Worm (Caenorhabditis elegans) whole organism, L2 larva: ENCODE data around the gene C50F4.1.
A peak's percentile ranks its signal among the peaks of the same experiment; 100 is the strongest.

Experiments
- F13H6.1 ChIP-seq: sonication (generic microtip); optimal IDR thresholded peaks from 2 replicates; lab custom pipeline; 2016; ENCODE audit warnings: missing genetic modification characterization, missing compliant biosample characterization
- Y55F3AM.14 ChIP-seq: fragments of 200-800 bp; sonication (Bioruptor generic); optimal IDR thresholded peaks from 2 replicates; lab custom pipeline; 2018; ENCODE audit warnings: mild to moderate bottlenecking, missing genetic modification characterization, missing compliant biosample characterization
- aly-2 ChIP-seq: fragments of 150-350 bp; optimal IDR thresholded peaks from 2 replicates; lab custom pipeline; 2014; ENCODE audit warnings: missing biosample characterization, missing genetic modification characterization
- blmp-1 ChIP-seq: sonication (generic microtip); optimal IDR thresholded peaks from 2 replicates; lab custom pipeline; 2017; ENCODE audit warnings: missing genetic modification characterization, mild to moderate bottlenecking, missing compliant biosample characterization, antibody characterized with exemption, moderate library complexity; ENCODE audit not compliant: insufficient read depth
- ceh-16 ChIP-seq: fragments of 150-350 bp; optimal IDR thresholded peaks from 2 replicates; lab custom pipeline; 2014; ENCODE audit warnings: missing biosample characterization, missing genetic modification characterization
- dmd-4 ChIP-seq: sonication (generic microtip); optimal IDR thresholded peaks from 2 replicates; lab custom pipeline; 2017; ENCODE audit warnings: missing biosample characterization, missing genetic modification characterization
- elt-1 ChIP-seq: fragments of 150-350 bp; optimal IDR thresholded peaks from 2 replicates; lab custom pipeline; 2014; ENCODE audit warnings: missing biosample characterization, missing genetic modification characterization
- elt-3 ChIP-seq: sonication (generic microtip); optimal IDR thresholded peaks from 2 replicates; lab custom pipeline; 2017; ENCODE audit warnings: missing biosample characterization, missing genetic modification characterization
- fos-1 ChIP-seq: fragments of 150-350 bp; optimal IDR thresholded peaks from 2 replicates; lab custom pipeline; 2014; ENCODE audit warnings: missing biosample characterization, missing genetic modification characterization
- gmeb-1 ChIP-seq: fragments of 150-350 bp; optimal IDR thresholded peaks from 2 replicates; lab custom pipeline; 2014; ENCODE audit warnings: missing biosample characterization, missing genetic modification characterization
- lin-11 ChIP-seq: fragments of 150-350 bp; sonication (generic microtip); optimal IDR thresholded peaks from 2 replicates; lab custom pipeline; 2014; ENCODE audit warnings: missing biosample characterization, missing genetic modification characterization, inconsistent platforms, mixed read lengths
- lin-13 ChIP-seq: fragments of 150-350 bp; optimal IDR thresholded peaks from 2 replicates; lab custom pipeline; 2014; ENCODE audit warnings: missing biosample characterization, missing genetic modification reagents, missing genetic modification characterization
- lsy-2 ChIP-seq, 2 experiments: fragments of 150-350 bp in 1 of 2; sonication (generic microtip) in 1 of 2; optimal IDR thresholded peaks; 2 replicates each; lab custom pipeline; 2014 to 2017; ENCODE audit warnings: missing biosample characterization in 2 of 2, missing genetic modification characterization in 2 of 2
- mab-5 ChIP-seq: fragments of 150-350 bp; optimal IDR thresholded peaks from 2 replicates; lab custom pipeline; 2014; ENCODE audit warnings: missing biosample characterization, missing genetic modification characterization
- nhr-10 ChIP-seq: sonication (generic microtip); optimal IDR thresholded peaks from 2 replicates; lab custom pipeline; 2017; ENCODE audit warnings: missing biosample characterization, missing genetic modification characterization
- nhr-12 ChIP-seq: fragments of 150-350 bp; optimal IDR thresholded peaks from 2 replicates; lab custom pipeline; 2014; ENCODE audit warnings: missing biosample characterization, missing genetic modification characterization
- nhr-129 ChIP-seq: fragments of 150-350 bp; optimal IDR thresholded peaks from 2 replicates; lab custom pipeline; 2014; ENCODE audit warnings: missing biosample characterization, missing genetic modification characterization
- nhr-21 ChIP-seq: fragments of 150-350 bp; optimal IDR thresholded peaks from 2 replicates; lab custom pipeline; 2014; ENCODE audit warnings: missing biosample characterization, missing genetic modification characterization
- nhr-237 ChIP-seq: fragments of 150-350 bp; optimal IDR thresholded peaks from 2 replicates; lab custom pipeline; 2014; ENCODE audit warnings: missing biosample characterization, missing genetic modification characterization
- nhr-25 ChIP-seq: fragments of 150-350 bp; sonication (generic microtip); optimal IDR thresholded peaks from 3 replicates; lab custom pipeline; 2014; ENCODE audit warnings: missing biosample characterization, missing genetic modification characterization
- nhr-6 ChIP-seq: fragments of 150-350 bp; optimal IDR thresholded peaks from 2 replicates; lab custom pipeline; 2014; ENCODE audit warnings: missing biosample characterization, missing genetic modification characterization
- sem-4 ChIP-seq: fragments of 150-350 bp; optimal IDR thresholded peaks from 2 replicates; lab custom pipeline; 2014; ENCODE audit warnings: missing biosample characterization, missing genetic modification reagents, missing genetic modification characterization
- skn-1 ChIP-seq: sonication (generic microtip); optimal IDR thresholded peaks from 2 replicates; lab custom pipeline; 2017; ENCODE audit warnings: missing biosample characterization, missing genetic modification characterization
- sma-3 ChIP-seq: sonication (generic microtip); optimal IDR thresholded peaks from 2 replicates; lab custom pipeline; 2016; ENCODE audit warnings: missing genetic modification reagents, missing genetic modification characterization, missing compliant biosample characterization
- snpc-4 ChIP-seq: fragments of 150-350 bp; optimal IDR thresholded peaks from 2 replicates; lab custom pipeline; 2014; ENCODE audit warnings: missing biosample characterization, missing genetic modification characterization
- unc-39 ChIP-seq: fragments of 150-350 bp; optimal IDR thresholded peaks from 2 replicates; lab custom pipeline; 2014; ENCODE audit warnings: missing biosample characterization, missing genetic modification characterization
- unc-55 ChIP-seq: fragments of 150-350 bp; sonication (generic microtip); optimal IDR thresholded peaks from 3 replicates; lab custom pipeline; 2014; ENCODE audit warnings: missing biosample characterization, missing genetic modification reagents, missing genetic modification characterization
- unc-62 ChIP-seq: fragments of 150-350 bp; optimal IDR thresholded peaks from 2 replicates; lab custom pipeline; 2014; ENCODE audit warnings: missing biosample characterization, missing genetic modification reagents, missing genetic modification characterization
- ztf-1 ChIP-seq: fragments of 200-800 bp; sonication (Bioruptor generic); conservative IDR thresholded peaks from 2 replicates; pipeline ENCODE4 v1.3.6; 2022; ENCODE audit warnings: missing genetic modification characterization, missing compliant biosample characterization
- ztf-11 ChIP-seq: sonication (generic microtip); optimal IDR thresholded peaks from 2 replicates; lab custom pipeline; 2017; ENCODE audit warnings: missing biosample characterization, missing genetic modification characterization
- ztf-4 ChIP-seq: fragments of 150-350 bp; optimal IDR thresholded peaks from 2 replicates; lab custom pipeline; 2014; ENCODE audit warnings: missing biosample characterization, missing genetic modification characterization

C50F4.1 gene

ce11 chrV:9518832-9519231 is 7.8 kb upstream of the C50F4.1 start, which contains the start of gene C50F4.8:
TSS of gene C50F4.8 (minus strand) at chrV:9518859.
- TF ChIP-seq F13H6.1 (tag; lab: Kevin White, UChicago): no peak
- TF ChIP-seq nhr-6: no peak
- TF ChIP-seq Y55F3AM.14 (GFP tag; lab: Kevin White, UChicago): no peak
- no peak for TF ChIP-seq aly-2 (tag; lab: Kevin White, UChicago)
- TF ChIP-seq nhr-21 (tag; lab: Kevin White, UChicago): no peak
- no peak for TF ChIP-seq ztf-4 (tag; lab: Kevin White, UChicago)
- TF ChIP-seq dmd-4 (tag; lab: Kevin White, UChicago): no peak
- no peak for TF ChIP-seq sma-3
- no peak for TF ChIP-seq gmeb-1 (tag; lab: Kevin White, UChicago)
- TF ChIP-seq ceh-16 (tag; lab: Kevin White, UChicago): no peak

DNA sequence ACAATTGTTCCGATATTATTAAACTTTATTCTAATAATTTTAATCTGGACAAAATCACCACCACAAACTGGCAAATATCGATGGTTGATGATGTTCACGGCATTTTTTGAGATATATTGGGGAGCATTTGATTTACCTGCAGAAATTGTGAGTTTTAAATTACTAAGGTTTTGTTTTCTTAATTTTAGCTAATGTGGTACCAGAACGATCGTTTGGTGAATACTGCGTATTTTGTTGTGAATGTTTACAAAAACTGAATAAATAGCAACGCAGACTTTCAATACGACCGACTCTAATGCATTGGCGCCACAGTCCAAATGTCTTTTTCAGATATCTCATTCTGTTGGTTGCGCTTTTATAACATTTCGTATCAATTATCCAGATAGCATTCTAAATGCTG is 4.9 kb upstream of the C50F4.1 start:
- TF ChIP-seq nhr-129 (tag; lab: Kevin White, UChicago) (no peak), nhr-6 (no peak), elt-1 (no peak), lsy-2 (tag; optimal IDR thresholded peaks at IDR 0.05; lab: Kevin White, UChicago) (no peak), Y55F3AM.14 (GFP tag; lab: Kevin White, UChicago) (no peak)

DNA sequence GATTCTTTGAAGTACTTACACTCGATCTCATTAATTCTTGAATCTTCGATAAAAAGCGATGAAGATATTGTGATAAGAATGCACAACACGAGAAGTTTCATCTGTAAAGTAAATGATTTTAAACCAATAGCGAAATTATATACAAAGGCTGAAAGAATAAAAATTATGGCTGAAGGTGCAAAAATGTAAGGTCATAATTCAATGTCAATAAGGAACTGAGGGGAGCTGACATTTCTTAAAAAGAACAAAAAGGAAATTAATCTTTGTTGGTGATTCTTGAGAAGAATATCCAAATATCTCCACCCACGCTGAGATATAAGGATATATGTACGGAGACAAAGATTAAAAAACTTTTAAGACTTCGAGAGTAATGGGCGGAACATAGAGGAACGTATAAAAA is 2.5 kb upstream of the C50F4.1 start, which contains the start of gene C50F4.9:
C50F4.9 (minus strand) TSS at position 101 of the 400 bp plus-strand sequence.
- TF ChIP-seq nhr-237 (no peak), elt-3 (tag; lab: Kevin White, UChicago) (no peak), nhr-10 (tag; lab: Kevin White, UChicago) (no peak), unc-39 (tag; lab: Kevin White, UChicago) (no peak), lin-13 (no peak), skn-1 (tag; lab: Kevin White, UChicago) (no peak), nhr-6 (no peak), nhr-12 (tag; lab: Kevin White, UChicago) (no peak), mab-5 (tag; lab: Kevin White, UChicago) (no peak), ztf-1 (GFP tag; lab: Robert Waterston, UW) (no peak), snpc-4 (tag; lab: Kevin White, UChicago) (no peak), sem-4 (tag; lab: Kevin White, UChicago) (no peak), lin-11 (tag; lab: Kevin White, UChicago) (no peak)
- TF ChIP-seq, all 48 proteins: peak for 0

- TF ChIP-seq Y55F3AM.14 (GFP tag; lab: Kevin White, UChicago) (no peak), elt-1 (no peak), skn-1 (tag; lab: Kevin White, UChicago) (no peak), fos-1 (tag; lab: Kevin White, UChicago) (peak; percentile 45)
Measured at ce11 chrV:9527337-9527736, 744 bp downstream of the C50F4.1 start.

ce11 chrV:9527984-9528383 is 1.4 kb downstream of the C50F4.1 start:
- TF ChIP-seq nhr-6 (no peak), F13H6.1 (tag; lab: Kevin White, UChicago) (no peak), ztf-11 (tag; lab: Kevin White, UChicago) (no peak), nhr-21 (tag; lab: Kevin White, UChicago) (no peak), unc-39 (tag; lab: Kevin White, UChicago) (no peak)

DNA sequence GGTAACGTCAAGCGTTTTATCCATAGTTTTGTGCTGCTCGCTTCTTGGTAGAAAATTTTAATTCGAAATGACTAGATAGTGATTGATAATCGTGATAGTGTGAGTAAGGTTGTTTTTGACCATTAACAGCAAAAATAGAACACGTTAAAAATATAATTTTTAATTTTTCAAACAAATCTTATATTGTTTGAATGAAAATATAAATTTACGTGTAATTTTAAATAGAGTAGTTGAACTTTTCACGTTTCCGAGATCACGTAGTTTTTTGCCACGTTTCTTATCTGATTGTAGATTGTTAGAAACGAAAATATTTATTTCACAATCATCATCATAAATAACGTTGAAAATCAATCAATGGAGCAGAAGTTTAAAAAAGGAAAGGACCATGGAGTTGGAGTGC is 4.9 kb downstream of the C50F4.1 start, which contains the start of the genes C50F4.10 and pfk-1.2:
C50F4.10 (minus strand) TSS at position 101 of the 400 bp plus-strand sequence.
pfk-1.2 (plus strand) TSS at position 325 of the 400 bp plus-strand sequence.
- no peak for TF ChIP-seq mab-5 (tag; lab: Kevin White, UChicago)
- no peak for TF ChIP-seq sma-3
- no peak for TF ChIP-seq lin-13
- TF ChIP-seq unc-62 (GFP tag; lab: Kevin White, UChicago): no peak
- TF ChIP-seq blmp-1 (tag; lab: Kevin White, UChicago): no peak

ce11 chrV:9534621-9535020 is 8.0 kb downstream of the C50F4.1 start, which contains the start of gene tag-329:
TSS of gene tag-329 (plus strand) at chrV:9534921.
- TF ChIP-seq unc-55 (GFP tag; lab: Kevin White, UChicago): no peak
- TF ChIP-seq ceh-16 (tag; lab: Kevin White, UChicago): no peak
- TF ChIP-seq lin-13: no peak
- no peak for TF ChIP-seq nhr-25 (tag; lab: Kevin White, UChicago)
